Worm (Caenorhabditis elegans) whole organism, mixed stage, embryonic: ENCODE results near the gene B0273.115.
"Not testable (repeated sequence)": the region's sequence is repeated elsewhere in the genome, so short reads cannot be mapped to it uniquely, and the experiment has no call there.

Experiments used
- M03D4.4 ChIP-seq: sonication (generic microtip); optimal IDR thresholded peaks from 2 replicates; lab custom pipeline; 2017; ENCODE audit warnings: mild to moderate bottlenecking, missing genetic modification characterization, missing compliant biosample characterization
- bed-3 ChIP-seq: fragments of 200-800 bp; sonication (Bioruptor generic); optimal IDR thresholded peaks from 3 replicates; lab custom pipeline; 2018; ENCODE audit warnings: mild to moderate bottlenecking, missing genetic modification characterization, moderate library complexity, missing compliant biosample characterization
- blmp-1 ChIP-seq: fragments of 150-350 bp; optimal IDR thresholded peaks from 2 replicates; lab custom pipeline; 2014; ENCODE audit warnings: missing biosample characterization, missing genetic modification characterization
- ceh-39 ChIP-seq: fragments of 150-350 bp; optimal IDR thresholded peaks from 2 replicates; lab custom pipeline; 2014; ENCODE audit warnings: missing biosample characterization, missing genetic modification characterization
- ceh-43 ChIP-seq: fragments of 200-800 bp; sonication (Bioruptor generic); optimal IDR thresholded peaks from 2 replicates; lab custom pipeline; 2018; ENCODE audit warnings: mild to moderate bottlenecking, missing genetic modification characterization, moderate library complexity, missing compliant biosample characterization
- ceh-83 ChIP-seq: fragments of 200-800 bp; sonication (Bioruptor generic); optimal IDR thresholded peaks from 2 replicates; lab custom pipeline; 2018; ENCODE audit warnings: mild to moderate bottlenecking, missing genetic modification characterization, missing compliant biosample characterization
- cnd-1 ChIP-seq: fragments of 200-800 bp; sonication (Bioruptor generic); optimal IDR thresholded peaks from 2 replicates; lab custom pipeline; 2018; ENCODE audit warnings: mild to moderate bottlenecking, missing genetic modification characterization, missing compliant biosample characterization
- drap-1 ChIP-seq: fragments of 200-800 bp; sonication (Bioruptor generic); optimal IDR thresholded peaks from 3 replicates; lab custom pipeline; 2018; ENCODE audit warnings: mild to moderate bottlenecking, missing genetic modification characterization, missing compliant biosample characterization
- elt-1 ChIP-seq: sonication (generic microtip); optimal IDR thresholded peaks from 2 replicates; lab custom pipeline; 2017; ENCODE audit warnings: missing genetic modification characterization, mild to moderate bottlenecking, missing compliant biosample characterization, antibody characterized with exemption, moderate library complexity, borderline replicate concordance; ENCODE audit not compliant: insufficient read depth
- elt-3 ChIP-seq: fragments of 150-350 bp; optimal IDR thresholded peaks from 2 replicates; lab custom pipeline; 2014; ENCODE audit warnings: missing biosample characterization, missing genetic modification characterization
- flh-1 ChIP-seq: fragments of 200-800 bp; sonication (Bioruptor generic); optimal IDR thresholded peaks from 2 replicates; lab custom pipeline; 2018; ENCODE audit warnings: mild to moderate bottlenecking, missing genetic modification characterization, moderate library complexity, missing compliant biosample characterization
- ham-2 ChIP-seq: fragments of 200-800 bp; sonication (Bioruptor generic); optimal IDR thresholded peaks from 2 replicates; lab custom pipeline; 2018; ENCODE audit warnings: mild to moderate bottlenecking, missing genetic modification characterization, missing compliant biosample characterization
- hlh-1 ChIP-seq: fragments of 150-350 bp; optimal IDR thresholded peaks from 2 replicates; lab custom pipeline; 2014; ENCODE audit warnings: missing biosample characterization, missing genetic modification reagents, missing genetic modification characterization
- lin-13 ChIP-seq: fragments of 150-350 bp; optimal IDR thresholded peaks from 2 replicates; lab custom pipeline; 2014; ENCODE audit warnings: missing biosample characterization, missing genetic modification characterization
- lin-32 ChIP-seq: fragments of 200-800 bp; sonication (Bioruptor generic); optimal IDR thresholded peaks from 2 replicates; lab custom pipeline; 2018; ENCODE audit warnings: mild to moderate bottlenecking, missing genetic modification characterization, missing compliant biosample characterization
- lsy-2 ChIP-seq: fragments of 150-350 bp; optimal IDR thresholded peaks from 2 replicates; lab custom pipeline; 2014; ENCODE audit warnings: missing biosample characterization, missing genetic modification characterization
- mep-1 ChIP-seq: fragments of 150-350 bp; optimal IDR thresholded peaks from 2 replicates; lab custom pipeline; 2017; ENCODE audit warnings: missing biosample characterization, missing genetic modification reagents, missing genetic modification characterization, inconsistent platforms
- mls-2 ChIP-seq: sonication (generic microtip); optimal IDR thresholded peaks from 2 replicates; lab custom pipeline; 2016; ENCODE audit warnings: mild to moderate bottlenecking, missing genetic modification characterization, moderate library complexity, missing compliant biosample characterization
- nhr-12 ChIP-seq: fragments of 150-350 bp; optimal IDR thresholded peaks from 2 replicates; lab custom pipeline; 2014; ENCODE audit warnings: missing biosample characterization, missing genetic modification characterization
- nhr-237 ChIP-seq: fragments of 150-350 bp; optimal IDR thresholded peaks from 2 replicates; lab custom pipeline; 2014; ENCODE audit warnings: missing biosample characterization, missing genetic modification characterization
- nhr-28 ChIP-seq: fragments of 150-350 bp; optimal IDR thresholded peaks from 2 replicates; lab custom pipeline; 2014; ENCODE audit warnings: missing biosample characterization, missing genetic modification characterization
- pha-4 ChIP-seq: fragments of 150-350 bp; optimal IDR thresholded peaks from 2 replicates; lab custom pipeline; 2018; ENCODE audit warnings: missing biosample characterization, missing genetic modification reagents, missing genetic modification characterization
- sem-2 ChIP-seq: fragments of 200-800 bp; sonication (Bioruptor generic); optimal IDR thresholded peaks from 2 replicates; lab custom pipeline; 2018; ENCODE audit warnings: mild to moderate bottlenecking, missing genetic modification characterization, missing compliant biosample characterization
- snpc-4 ChIP-seq: fragments of 150-350 bp; optimal IDR thresholded peaks from 2 replicates; lab custom pipeline; 2014; ENCODE audit warnings: missing biosample characterization, missing genetic modification characterization
- sptf-1 ChIP-seq: sonication (generic microtip); optimal IDR thresholded peaks from 2 replicates; lab custom pipeline; 2017; ENCODE audit warnings: mild to moderate bottlenecking, missing genetic modification characterization, moderate library complexity, missing compliant biosample characterization
- tbx-8 ChIP-seq: fragments of 200-800 bp; sonication (Bioruptor generic); optimal IDR thresholded peaks from 2 replicates; lab custom pipeline; 2018; ENCODE audit warnings: mild to moderate bottlenecking, missing genetic modification characterization, moderate library complexity, missing compliant biosample characterization
- unc-39 ChIP-seq: fragments of 150-350 bp; optimal IDR thresholded peaks from 2 replicates; lab custom pipeline; 2014; ENCODE audit warnings: missing biosample characterization, missing genetic modification characterization
- unc-62 ChIP-seq: fragments of 150-350 bp; optimal IDR thresholded peaks from 2 replicates; lab custom pipeline; 2014; ENCODE audit warnings: missing biosample characterization, missing genetic modification reagents, missing genetic modification characterization
- zip-8 ChIP-seq: fragments of 150-350 bp; optimal IDR thresholded peaks from 2 replicates; lab custom pipeline; 2014; ENCODE audit warnings: missing biosample characterization, missing genetic modification characterization
- ztf-11 ChIP-seq: fragments of 150-350 bp; optimal IDR thresholded peaks from 2 replicates; lab custom pipeline; 2014; ENCODE audit warnings: missing biosample characterization, missing genetic modification characterization

The B0273.115 gene

DNA sequence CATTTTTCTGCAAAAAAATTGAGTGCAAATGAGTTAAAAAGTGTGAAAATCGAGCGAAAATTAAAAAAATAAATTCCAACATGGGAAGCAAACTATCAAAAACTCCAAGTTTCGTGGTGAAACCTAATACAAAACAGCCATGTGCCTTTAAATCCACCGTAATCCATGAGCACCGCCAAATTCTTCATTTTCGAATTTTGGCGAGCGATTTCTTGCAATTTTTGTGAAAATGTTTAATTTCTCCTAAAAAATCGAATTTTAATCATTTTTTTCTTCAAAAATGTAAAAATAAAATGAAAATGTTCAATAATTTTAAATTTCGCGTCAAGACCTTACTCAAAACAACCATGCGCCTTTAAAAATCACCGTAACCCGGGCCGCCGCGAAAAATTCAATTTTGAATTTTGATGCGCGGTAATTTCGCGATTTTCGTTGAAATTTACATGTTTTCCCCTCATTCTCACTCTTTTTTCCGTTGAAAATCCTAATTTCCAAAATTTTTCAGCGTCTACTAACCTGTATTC is 4.7 kb downstream of the B0273.115 start, which contains the start of the genes snpc-3.1 and puf-7:
Gene snpc-3.1, minus strand, starts transcription at position 51 of the 524 bp plus-strand sequence.
Gene puf-7, plus strand, starts transcription at position 506 of the 524 bp plus-strand sequence.
- TF ChIP-seq mls-2 (tag; lab: Kevin White, UChicago); sem-2; lsy-2 (tag; lab: Kevin White, UChicago): not testable (repeated sequence)

DNA sequence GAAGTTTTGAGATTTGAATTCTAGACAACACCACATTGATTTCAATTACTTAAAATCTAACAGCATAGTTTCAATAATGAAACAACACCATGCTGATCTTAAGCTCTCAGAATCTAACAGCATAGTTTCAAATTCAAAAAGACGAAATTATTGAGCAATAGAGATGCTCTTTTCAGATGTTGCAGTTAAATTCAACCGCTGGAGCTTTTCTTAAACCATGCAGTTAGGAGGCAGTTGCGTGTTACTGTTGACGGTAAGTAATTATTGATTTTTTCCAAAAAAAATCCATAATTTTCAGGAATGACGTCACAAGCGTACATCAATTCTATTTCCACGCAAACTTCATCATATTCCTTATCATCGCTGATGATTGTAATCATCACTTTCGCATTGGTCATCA is 8.2 kb downstream of the B0273.115 start, which contains the start of gene T11F8.5:
Gene T11F8.5, plus strand, starts transcription at position 301 of the 400 bp plus-strand sequence.
- TF ChIP-seq elt-1: no peak
- no peak for TF ChIP-seq mls-2 (tag; lab: Kevin White, UChicago)
- TF ChIP-seq hlh-1: no peak

DNA sequence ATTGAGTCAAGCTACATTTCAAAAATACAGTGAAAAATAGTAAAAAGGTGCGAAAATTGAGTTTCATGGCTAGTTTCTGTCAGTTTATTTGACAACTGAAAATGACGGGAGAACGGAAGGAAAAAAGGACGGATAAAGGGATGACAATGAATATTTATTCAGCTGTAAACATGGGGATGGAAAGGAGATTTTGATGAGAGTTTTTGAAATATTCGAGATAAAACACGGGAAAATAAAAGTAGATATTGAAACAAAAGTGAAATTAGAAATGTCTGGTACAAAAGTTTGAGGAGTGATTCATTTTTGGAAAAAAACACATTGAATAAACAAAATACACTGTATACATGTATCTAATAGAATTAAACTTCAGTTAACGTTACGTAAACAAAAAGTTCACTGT is 8.7 kb downstream of the B0273.115 start, which contains the start of gene T11F8.12:
Gene T11F8.12, minus strand, starts transcription at position 101 of the 400 bp plus-strand sequence.
- TF ChIP-seq bed-3 (GFP tag; lab: Kevin White, UChicago) (no peak), sem-2 (no peak), unc-62 (GFP tag; lab: Kevin White, UChicago) (no peak), tbx-8 (GFP tag; lab: Kevin White, UChicago) (no peak), pha-4 (tag; lab: Kevin White, UChicago) (no peak), ztf-11 (tag; lab: Kevin White, UChicago) (no peak), ceh-83 (no peak), mls-2 (tag; lab: Kevin White, UChicago) (no peak), zip-8 (tag; lab: Kevin White, UChicago) (no peak), lsy-2 (tag; lab: Kevin White, UChicago) (no peak), lin-32 (GFP tag; lab: Kevin White, UChicago) (no peak), drap-1 (GFP tag; lab: Kevin White, UChicago) (no peak), snpc-4 (tag; lab: Kevin White, UChicago) (no peak), blmp-1 (tag; lab: Kevin White, UChicago) (no peak), cnd-1 (no peak)

DNA sequence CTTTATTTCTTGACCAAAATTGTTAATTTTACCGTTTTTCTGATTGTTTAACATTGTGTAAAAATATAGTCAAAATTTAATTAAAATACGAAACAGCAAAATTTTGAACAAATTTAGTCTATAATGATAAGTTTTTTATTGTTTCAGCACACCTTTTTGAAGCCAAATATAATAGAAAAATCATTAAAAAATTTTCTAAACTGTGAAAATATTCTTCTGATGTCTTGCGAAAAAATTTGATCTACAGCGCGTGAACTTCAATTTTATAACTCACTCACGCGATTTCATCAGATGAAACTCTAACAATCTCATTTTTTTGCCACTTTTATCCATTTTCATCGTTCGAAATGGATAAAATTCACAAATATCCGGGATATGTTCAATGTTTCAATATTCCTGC is 11.7 kb downstream of the B0273.115 start, which contains the start of gene T11F8.1:
Gene T11F8.1, plus strand, starts transcription at position 301 of the 400 bp plus-strand sequence.
- no peak for TF ChIP-seq lsy-2 (tag; lab: Kevin White, UChicago)
- TF ChIP-seq sptf-1 (tag; lab: Kevin White, UChicago): no peak

DNA sequence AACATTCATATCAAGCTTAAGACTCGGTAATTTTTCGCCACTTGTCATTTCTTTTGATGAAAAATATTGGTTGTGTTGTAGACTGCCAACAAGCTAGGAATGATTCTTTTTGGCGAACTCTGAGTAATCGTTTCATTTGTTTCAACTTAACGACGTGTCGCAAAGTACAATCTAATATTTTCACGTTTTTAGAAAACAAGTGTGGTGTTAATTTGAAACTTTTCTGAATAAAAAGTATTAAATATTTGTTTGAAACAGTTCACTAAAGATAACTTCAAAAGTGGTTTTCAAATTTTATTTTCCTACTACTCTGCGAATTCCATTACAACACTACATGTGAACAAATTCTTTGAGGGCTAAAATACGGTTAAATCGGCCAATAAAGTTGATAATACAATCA is 14.5 kb downstream of the B0273.115 start, which contains the start of gene T11F8.4:
Gene T11F8.4, minus strand, starts transcription at position 101 of the 400 bp plus-strand sequence.
- TF ChIP-seq ceh-39 (tag; lab: Kevin White, UChicago): no peak
- TF ChIP-seq mls-2 (tag; lab: Kevin White, UChicago): no peak
- no peak for TF ChIP-seq ham-2 (GFP tag; lab: Kevin White, UChicago)
- no peak for TF ChIP-seq zip-8 (tag; lab: Kevin White, UChicago)
- no peak for TF ChIP-seq sem-2
- no peak for TF ChIP-seq snpc-4 (tag; lab: Kevin White, UChicago)
- no peak for TF ChIP-seq unc-39
- TF ChIP-seq elt-3 (tag; lab: Kevin White, UChicago): no peak
- no peak for TF ChIP-seq ceh-83
- TF ChIP-seq nhr-237 (tag; lab: Kevin White, UChicago): no peak
- no peak for TF ChIP-seq tbx-8 (GFP tag; lab: Kevin White, UChicago)
- no peak for TF ChIP-seq lsy-2 (tag; lab: Kevin White, UChicago)
- no peak for TF ChIP-seq M03D4.4
- TF ChIP-seq lin-13 (tag; lab: Kevin White, UChicago): no peak
- TF ChIP-seq pha-4 (tag; lab: Kevin White, UChicago): no peak
- TF ChIP-seq nhr-12 (tag; lab: Kevin White, UChicago): no peak
- TF ChIP-seq ceh-43 (GFP tag; lab: Kevin White, UChicago): no peak
- TF ChIP-seq nhr-28: no peak
- no peak for TF ChIP-seq ztf-11 (tag; lab: Kevin White, UChicago)

DNA sequence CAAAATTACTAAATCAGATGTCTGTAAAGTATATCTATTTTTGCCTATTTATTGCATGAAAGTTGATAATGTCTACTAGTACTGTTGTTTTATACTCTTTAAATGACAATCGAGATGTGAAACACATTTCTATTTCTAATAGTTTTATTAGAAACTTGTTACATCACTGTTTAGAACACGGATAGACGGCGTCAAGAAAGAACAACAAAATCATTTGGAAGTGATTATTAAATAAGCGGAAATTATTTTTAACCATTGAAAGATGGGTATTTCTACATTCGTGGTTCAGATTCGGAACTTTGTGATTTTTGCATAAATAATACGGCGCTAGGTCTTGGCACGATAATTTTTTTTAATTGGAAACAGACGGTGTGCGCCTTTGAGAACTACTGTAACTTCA is 17.9 kb downstream of the B0273.115 start:
- TF ChIP-seq lin-32 (GFP tag; lab: Kevin White, UChicago) (no peak), nhr-12 (tag; lab: Kevin White, UChicago) (no peak), mep-1 (no peak), flh-1 (GFP tag; lab: Kevin White, UChicago) (no peak), lsy-2 (tag; lab: Kevin White, UChicago) (no peak), ham-2 (GFP tag; lab: Kevin White, UChicago) (no peak)
